Worm (Caenorhabditis elegans): ENCODE results near the gene ZC250.4.
A peak's percentile ranks its signal among the peaks of the same experiment; 100 is the strongest.

Gene ZC250.4

DNA sequence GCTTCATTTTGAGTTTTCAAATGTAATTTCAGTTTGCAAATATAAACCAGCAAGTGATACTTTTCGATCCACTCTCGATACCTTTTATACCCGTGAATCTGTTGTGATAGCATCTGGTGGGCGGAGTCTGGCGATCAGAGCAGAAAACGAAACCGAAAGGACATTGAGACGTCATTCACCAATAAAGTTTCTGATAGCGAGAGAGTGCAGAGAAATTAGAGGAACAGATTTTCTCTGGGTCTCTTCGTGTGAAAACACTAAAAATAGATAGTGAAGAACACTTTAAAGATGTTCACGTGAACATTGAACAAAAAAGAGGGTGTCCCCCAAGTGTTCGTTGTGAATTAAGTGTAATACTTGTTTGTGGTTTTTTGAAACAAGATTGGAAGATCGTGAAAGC is 49.1 kb downstream of the ZC250.4 start, which contains the start of gene pgph-3:
Gene pgph-3, minus strand, starts transcription at position 60 of the 400 bp plus-strand sequence.
- TF ChIP-seq elt-2 (tag; optimal IDR thresholded peaks at IDR 0.05) (peak; percentile 52), C08G9.2 (tag; optimal IDR thresholded peaks at IDR 0.05) (no peak), sox-2 (GFP tag; IDR thresholded peaks at IDR 0.05) (no peak)
